Worm (Caenorhabditis elegans): Measurements from ENCODE around the gene npr-7.

DNA sequence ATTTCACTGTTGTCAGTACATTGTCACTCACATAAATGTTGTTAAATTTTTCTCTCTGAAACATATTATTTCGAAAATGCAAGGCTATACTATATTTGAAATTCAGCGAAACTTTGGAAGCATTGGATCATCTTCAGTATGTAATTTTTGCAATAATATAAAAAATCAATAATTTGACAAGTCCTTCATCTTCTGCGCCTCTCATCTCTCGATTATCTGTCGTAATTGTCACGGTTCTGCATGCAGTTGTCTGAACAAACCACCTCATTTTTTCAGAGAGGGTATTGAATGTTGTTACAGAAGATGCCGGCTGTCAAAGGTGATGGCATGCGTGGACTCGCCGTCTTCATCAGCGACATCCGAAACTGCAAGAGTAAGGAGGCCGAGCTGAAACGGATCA, 19.4 kb upstream of the npr-7 start, which contains the start of gene apa-2:
- no peak for TF ChIP-seq tab-1 (GFP tag; IDR thresholded peaks at IDR 0.05)
- TF ChIP-seq T22C8.4 (GFP tag; IDR thresholded peaks at IDR 0.05), result 0 out of 2 replicates have a peak, but pooled peaks have one; percentile 38
